Worm (Caenorhabditis elegans) whole organism, young adult: ENCODE results near the gene cdr-4.

Experiments used
- athp-1 ChIP-seq: sonication (generic microtip); optimal IDR thresholded peaks from 2 replicates; lab custom pipeline; 2017; ENCODE audit warnings: mild to moderate bottlenecking, missing genetic modification characterization, missing compliant biosample characterization
- snpc-3.4 ChIP-seq: sonication (generic microtip); optimal IDR thresholded peaks from 2 replicates; lab custom pipeline; 2017; ENCODE audit warnings: missing genetic modification characterization, mild to moderate bottlenecking, missing compliant biosample characterization, antibody characterized with exemption, moderate library complexity, missing genotype, missing genetic modification reagents

- no peak for TF ChIP-seq snpc-3.4
- TF ChIP-seq athp-1 (tag; lab: Kevin White, UChicago) = no peak
Measured at ce11 chrV:12443754-12444153, 35.3 kb upstream of the cdr-4 start, which contains the start of gene pals-39.
